Worm (Caenorhabditis elegans): Measurements from ENCODE around the gene agt-1.

ce11 chrIV:13353143-13353773 is 16.0 kb downstream of the agt-1 start, which contains the start of the genes rec-8 and mex-5:
- no peak for TF ChIP-seq pes-1 (GFP tag; IDR thresholded peaks at IDR 0.05)
- no peak for TF ChIP-seq ama-1 (optimal IDR thresholded peaks at IDR 0.05)
- no peak for TF ChIP-seq B0310.2 (tag; optimal IDR thresholded peaks at IDR 0.05)
- TF ChIP-seq hnd-1 (tag; optimal IDR thresholded peaks at IDR 0.05), result no peak
- TF ChIP-seq scrt-1 (GFP tag; IDR thresholded peaks at IDR 0.05), result no peak
- no peak for TF ChIP-seq F13C5.2 (tag; optimal IDR thresholded peaks at IDR 0.05)
- no peak for TF ChIP-seq ceh-13 (GFP tag; optimal IDR thresholded peaks at IDR 0.05)
- no peak for TF ChIP-seq tbx-37 (GFP tag; conservative IDR thresholded peaks at IDR 0.05)
- no peak for TF ChIP-seq hmg-4 (GFP tag; optimal IDR thresholded peaks at IDR 0.05)
- no peak for TF ChIP-seq ets-7 (tag; optimal IDR thresholded peaks at IDR 0.05)
- TF ChIP-seq aly-1 (tag; optimal IDR thresholded peaks at IDR 0.05), result no peak
- no peak for TF ChIP-seq sea-1 (GFP tag; conservative IDR thresholded peaks at IDR 0.05)
